Worm (Caenorhabditis elegans) whole organism, L2 larva: ENCODE data around the gene plc-3.

ENCODE experiments used
- C34F6.9 ChIP-seq: fragments of 150-350 bp; optimal IDR thresholded peaks from 2 replicates; lab custom pipeline; 2014; ENCODE audit warnings: missing biosample characterization, missing genetic modification characterization
- F13H6.1 ChIP-seq: sonication (generic microtip); optimal IDR thresholded peaks from 2 replicates; lab custom pipeline; 2016; ENCODE audit warnings: missing genetic modification characterization, missing compliant biosample characterization
- R02D3.7 ChIP-seq: fragments of 150-350 bp; optimal IDR thresholded peaks from 2 replicates; lab custom pipeline; 2014; ENCODE audit warnings: missing biosample characterization, missing genetic modification characterization
- Y55F3AM.14 ChIP-seq: fragments of 200-800 bp; sonication (Bioruptor generic); optimal IDR thresholded peaks from 2 replicates; lab custom pipeline; 2018; ENCODE audit warnings: mild to moderate bottlenecking, missing genetic modification characterization, missing compliant biosample characterization
- ZK546.5 ChIP-seq: sonication (generic microtip); optimal IDR thresholded peaks from 2 replicates; lab custom pipeline; 2017; ENCODE audit warnings: missing biosample characterization, missing genetic modification characterization
- blmp-1 ChIP-seq: sonication (generic microtip); optimal IDR thresholded peaks from 2 replicates; lab custom pipeline; 2017; ENCODE audit warnings: missing genetic modification characterization, mild to moderate bottlenecking, missing compliant biosample characterization, antibody characterized with exemption, moderate library complexity; ENCODE audit not compliant: insufficient read depth
- ceh-16 ChIP-seq: fragments of 150-350 bp; optimal IDR thresholded peaks from 2 replicates; lab custom pipeline; 2014; ENCODE audit warnings: missing biosample characterization, missing genetic modification characterization
- ceh-82 ChIP-seq: fragments of 150-350 bp; optimal IDR thresholded peaks from 2 replicates; lab custom pipeline; 2014; ENCODE audit warnings: missing biosample characterization, missing genetic modification characterization
- crh-2 ChIP-seq: sonication (generic microtip); optimal IDR thresholded peaks from 2 replicates; lab custom pipeline; 2017; ENCODE audit warnings: missing biosample characterization, missing genetic modification characterization
- dmd-4 ChIP-seq: sonication (generic microtip); optimal IDR thresholded peaks from 2 replicates; lab custom pipeline; 2017; ENCODE audit warnings: missing biosample characterization, missing genetic modification characterization
- elt-1 ChIP-seq: fragments of 150-350 bp; optimal IDR thresholded peaks from 2 replicates; lab custom pipeline; 2014; ENCODE audit warnings: missing biosample characterization, missing genetic modification characterization
- elt-3 ChIP-seq: sonication (generic microtip); optimal IDR thresholded peaks from 2 replicates; lab custom pipeline; 2017; ENCODE audit warnings: missing biosample characterization, missing genetic modification characterization
- fos-1 ChIP-seq: fragments of 150-350 bp; optimal IDR thresholded peaks from 2 replicates; lab custom pipeline; 2014; ENCODE audit warnings: missing biosample characterization, missing genetic modification characterization
- gmeb-1 ChIP-seq: fragments of 150-350 bp; optimal IDR thresholded peaks from 2 replicates; lab custom pipeline; 2014; ENCODE audit warnings: missing biosample characterization, missing genetic modification characterization
- lin-11 ChIP-seq: fragments of 150-350 bp; sonication (generic microtip); optimal IDR thresholded peaks from 2 replicates; lab custom pipeline; 2014; ENCODE audit warnings: missing biosample characterization, missing genetic modification characterization, inconsistent platforms, mixed read lengths
- lin-13 ChIP-seq: fragments of 150-350 bp; optimal IDR thresholded peaks from 2 replicates; lab custom pipeline; 2014; ENCODE audit warnings: missing biosample characterization, missing genetic modification reagents, missing genetic modification characterization
- lsy-2 ChIP-seq, 2 experiments: fragments of 150-350 bp in 1 of 2; sonication (generic microtip) in 1 of 2; optimal IDR thresholded peaks; 2 replicates each; lab custom pipeline; 2014 to 2017; ENCODE audit warnings: missing biosample characterization in 2 of 2, missing genetic modification characterization in 2 of 2
- mab-5 ChIP-seq: fragments of 150-350 bp; optimal IDR thresholded peaks from 2 replicates; lab custom pipeline; 2014; ENCODE audit warnings: missing biosample characterization, missing genetic modification characterization
- mdl-1 ChIP-seq, 2 experiments: fragments of 150-350 bp in 1 of 2; sonication (generic microtip) in 1 of 2; optimal IDR thresholded peaks; 2 replicates each; lab custom pipeline; 2017; ENCODE audit warnings: missing biosample characterization in 2 of 2, missing genetic modification characterization in 2 of 2
- nhr-10 ChIP-seq: sonication (generic microtip); optimal IDR thresholded peaks from 2 replicates; lab custom pipeline; 2017; ENCODE audit warnings: missing biosample characterization, missing genetic modification characterization
- nhr-11 ChIP-seq: fragments of 150-350 bp; optimal IDR thresholded peaks from 2 replicates; lab custom pipeline; 2014; ENCODE audit warnings: missing biosample characterization, missing genetic modification characterization
- nhr-12 ChIP-seq: fragments of 150-350 bp; optimal IDR thresholded peaks from 2 replicates; lab custom pipeline; 2014; ENCODE audit warnings: missing biosample characterization, missing genetic modification characterization
- nhr-129 ChIP-seq: fragments of 150-350 bp; optimal IDR thresholded peaks from 2 replicates; lab custom pipeline; 2014; ENCODE audit warnings: missing biosample characterization, missing genetic modification characterization
- nhr-21 ChIP-seq: fragments of 150-350 bp; optimal IDR thresholded peaks from 2 replicates; lab custom pipeline; 2014; ENCODE audit warnings: missing biosample characterization, missing genetic modification characterization
- nhr-23 ChIP-seq: fragments of 150-350 bp; optimal IDR thresholded peaks from 2 replicates; lab custom pipeline; 2014; ENCODE audit warnings: missing biosample characterization, missing genetic modification reagents, missing genetic modification characterization
- nhr-25 ChIP-seq: fragments of 150-350 bp; sonication (generic microtip); optimal IDR thresholded peaks from 3 replicates; lab custom pipeline; 2014; ENCODE audit warnings: missing biosample characterization, missing genetic modification characterization
- nhr-77 ChIP-seq: fragments of 150-350 bp; optimal IDR thresholded peaks from 2 replicates; lab custom pipeline; 2014; ENCODE audit warnings: missing biosample characterization, missing genetic modification characterization
- peb-1 ChIP-seq: fragments of 150-350 bp; optimal IDR thresholded peaks from 2 replicates; lab custom pipeline; 2014; ENCODE audit warnings: missing biosample characterization, missing genetic modification characterization
- sem-4 ChIP-seq: fragments of 150-350 bp; optimal IDR thresholded peaks from 2 replicates; lab custom pipeline; 2014; ENCODE audit warnings: missing biosample characterization, missing genetic modification reagents, missing genetic modification characterization
- sma-3 ChIP-seq: sonication (generic microtip); optimal IDR thresholded peaks from 2 replicates; lab custom pipeline; 2016; ENCODE audit warnings: missing genetic modification reagents, missing genetic modification characterization, missing compliant biosample characterization
- sma-9 ChIP-seq, 2 experiments: fragments of 150-350 bp in 1 of 2; sonication (generic microtip) in 1 of 2; optimal IDR thresholded peaks; 2 replicates each; lab custom pipeline; 2014 to 2016; ENCODE audit warnings: missing genetic modification characterization in 2 of 2, mild to moderate bottlenecking in 1 of 2, missing biosample characterization in 1 of 2, missing compliant biosample characterization in 1 of 2, missing genetic modification reagents in 1 of 2, moderate library complexity in 1 of 2
- snpc-4 ChIP-seq: fragments of 150-350 bp; optimal IDR thresholded peaks from 2 replicates; lab custom pipeline; 2014; ENCODE audit warnings: missing biosample characterization, missing genetic modification characterization
- unc-55 ChIP-seq: fragments of 150-350 bp; sonication (generic microtip); optimal IDR thresholded peaks from 3 replicates; lab custom pipeline; 2014; ENCODE audit warnings: missing biosample characterization, missing genetic modification reagents, missing genetic modification characterization
- unc-62 ChIP-seq: fragments of 150-350 bp; optimal IDR thresholded peaks from 2 replicates; lab custom pipeline; 2014; ENCODE audit warnings: missing biosample characterization, missing genetic modification reagents, missing genetic modification characterization
- zag-1 ChIP-seq: fragments of 150-350 bp; optimal IDR thresholded peaks from 2 replicates; lab custom pipeline; 2014; ENCODE audit warnings: missing biosample characterization, missing genetic modification characterization
- ztf-11 ChIP-seq: sonication (generic microtip); optimal IDR thresholded peaks from 2 replicates; lab custom pipeline; 2017; ENCODE audit warnings: missing biosample characterization, missing genetic modification characterization
- ztf-4 ChIP-seq: fragments of 150-350 bp; optimal IDR thresholded peaks from 2 replicates; lab custom pipeline; 2014; ENCODE audit warnings: missing biosample characterization, missing genetic modification characterization

plc-3 gene

DNA sequence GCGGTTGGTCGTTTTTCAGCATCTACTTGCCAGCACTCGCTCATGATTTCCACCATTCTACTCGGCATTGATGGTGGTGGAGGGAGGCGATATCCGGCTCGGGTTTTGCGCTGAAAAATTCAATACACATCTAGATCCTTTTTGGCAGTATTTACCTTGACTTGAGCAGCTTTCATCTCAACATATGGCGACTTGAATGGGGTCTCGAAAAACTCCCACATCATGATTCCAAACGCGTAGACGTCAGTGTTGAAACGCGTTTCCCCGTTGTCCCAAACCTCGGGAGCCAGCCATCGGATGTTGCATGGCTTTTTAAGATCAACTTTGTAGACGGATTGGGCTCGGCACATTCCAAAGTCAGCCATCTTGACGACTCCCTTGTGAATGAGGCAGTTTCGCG, 24.2 kb upstream of the plc-3 start:
- no peak for TF ChIP-seq unc-62
- no peak for TF ChIP-seq fos-1 (tag; lab: Kevin White, UChicago)
- no peak for TF ChIP-seq elt-3 (tag; lab: Kevin White, UChicago)
- TF ChIP-seq C34F6.9 (tag; lab: Kevin White, UChicago): no peak
- no peak for TF ChIP-seq nhr-10
- no peak for TF ChIP-seq nhr-129 (tag; lab: Kevin White, UChicago)
- TF ChIP-seq ceh-16 (tag; lab: Kevin White, UChicago): no peak
- no peak for TF ChIP-seq gmeb-1 (tag; lab: Kevin White, UChicago)
- no peak for TF ChIP-seq blmp-1
- no peak for TF ChIP-seq peb-1 (tag; lab: Kevin White, UChicago)
- no peak for TF ChIP-seq ZK546.5 (tag; lab: Kevin White, UChicago)
- TF ChIP-seq ztf-4 (tag; lab: Kevin White, UChicago): no peak
- no peak for TF ChIP-seq mdl-1 (tag; optimal IDR thresholded peaks at IDR 0.05; lab: Kevin White, UChicago)

DNA sequence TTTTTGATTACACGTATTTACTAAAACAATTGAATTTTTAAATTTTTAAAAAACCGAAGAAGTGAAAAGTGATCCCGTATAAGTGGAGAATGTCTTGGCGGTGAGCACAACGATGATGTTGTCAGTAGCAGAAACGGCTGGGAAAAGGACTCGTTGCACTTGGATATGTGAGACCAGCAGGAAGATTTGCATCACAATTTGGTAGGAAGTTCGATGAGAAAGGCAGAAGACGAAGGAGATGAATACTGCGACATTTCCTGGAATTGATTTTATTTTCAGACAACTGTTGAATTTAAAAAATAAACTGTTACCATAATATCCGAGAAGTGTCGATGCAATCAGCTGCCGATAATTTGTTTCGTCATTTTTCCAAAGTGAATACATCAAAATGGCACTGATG, 22.8 kb upstream of the plc-3 start, which contains the start of gene R05H5.4:
TSS of gene R05H5.4 (minus strand) at position 101 of the 400 bp plus-strand sequence.
- no peak for TF ChIP-seq elt-3 (tag; lab: Kevin White, UChicago)

DNA sequence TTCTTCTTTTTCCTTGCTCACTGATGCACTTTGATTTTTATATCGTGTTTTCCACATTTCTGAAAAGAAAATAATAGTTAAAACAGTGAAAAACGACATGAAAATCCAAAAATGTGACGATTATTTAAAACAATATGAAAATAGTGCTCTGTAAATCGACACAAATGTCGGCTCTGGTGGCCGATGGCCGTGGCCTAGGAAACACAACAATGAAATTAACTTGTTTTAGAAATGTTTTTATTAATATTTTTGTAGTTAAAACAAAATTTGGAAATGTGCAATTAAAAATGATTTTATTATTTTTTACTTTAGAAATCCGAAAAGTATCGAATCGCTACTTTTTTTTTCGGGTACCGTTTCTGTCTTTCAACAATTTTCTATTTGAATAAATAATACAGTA, 21.9 kb upstream of the plc-3 start, which contains the start of gene arv-1:
TSS of gene arv-1 (minus strand) at position 65 of the 400 bp plus-strand sequence.
- TF ChIP-seq snpc-4 (no peak), ceh-82 (tag; lab: Kevin White, UChicago) (no peak), ceh-16 (tag; lab: Kevin White, UChicago) (no peak), nhr-129 (tag; lab: Kevin White, UChicago) (no peak), nhr-12 (tag; lab: Kevin White, UChicago) (no peak), blmp-1 (no peak), nhr-25 (tag; lab: Kevin White, UChicago) (peak; percentile 23), crh-2 (tag; lab: Kevin White, UChicago) (peak; percentile 56), zag-1 (tag; lab: Kevin White, UChicago) (no peak), nhr-11 (tag; lab: Kevin White, UChicago) (no peak), ztf-4 (tag; lab: Kevin White, UChicago) (peak; percentile 14), lin-13 (GFP tag; lab: Kevin White, UChicago) (peak; percentile 31), ztf-11 (no peak), nhr-21 (tag; lab: Kevin White, UChicago) (peak; percentile 27), ZK546.5 (tag; lab: Kevin White, UChicago) (no peak), Y55F3AM.14 (GFP tag; lab: Kevin White, UChicago) (no peak), gmeb-1 (tag; lab: Kevin White, UChicago) (peak; percentile 66), F13H6.1 (tag; lab: Kevin White, UChicago) (peak; percentile 33), R02D3.7 (peak; percentile 79), mab-5 (tag; lab: Kevin White, UChicago) (no peak), dmd-4 (no peak), lsy-2 (tag; optimal IDR thresholded peaks at IDR 0.05; lab: Kevin White, UChicago) (peak; percentile 33 to 88), unc-55 (GFP tag; lab: Kevin White, UChicago) (peak; percentile 64), nhr-77 (tag; lab: Kevin White, UChicago) (no peak), sma-9 (GFP tag; optimal IDR thresholded peaks at IDR 0.05; lab: Kevin White, UChicago) (peak; percentile 72), sma-9 (tag; optimal IDR thresholded peaks at IDR 0.05; lab: Kevin White, UChicago) (no peak), sma-3 (peak; percentile 70), nhr-23 (tag; lab: Kevin White, UChicago) (no peak), fos-1 (tag; lab: Kevin White, UChicago) (peak; percentile 16), elt-1 (tag; lab: Kevin White, UChicago) (no peak), C34F6.9 (tag; lab: Kevin White, UChicago) (peak; percentile 67), unc-62 (no peak)

DNA sequence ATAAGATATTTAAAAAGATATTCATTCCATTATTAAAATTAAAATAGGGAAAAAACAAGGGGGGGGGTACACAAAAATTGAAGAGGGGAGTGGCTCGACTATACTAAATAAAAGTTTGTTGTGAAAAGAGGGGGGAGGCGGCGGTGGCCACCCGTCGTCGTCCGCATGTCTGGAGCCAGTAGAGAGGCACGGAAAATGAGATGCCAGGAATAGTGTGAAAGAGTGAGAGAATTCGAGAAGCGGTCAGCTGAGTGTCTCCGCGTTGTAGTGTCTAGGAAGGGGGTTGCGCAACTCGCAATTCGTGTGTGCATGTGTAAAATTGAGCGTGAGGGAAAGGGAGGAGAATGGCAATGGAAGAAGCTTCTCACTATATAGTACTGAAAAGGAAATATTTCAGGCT, 20.4 kb upstream of the plc-3 start:
- TF ChIP-seq lsy-2 (tag; optimal IDR thresholded peaks at IDR 0.05; lab: Kevin White, UChicago) (peak in 1 of 2 experiments; percentile 32), F13H6.1 (tag; lab: Kevin White, UChicago) (peak; percentile 10), Y55F3AM.14 (GFP tag; lab: Kevin White, UChicago) (no peak), C34F6.9 (tag; lab: Kevin White, UChicago) (peak; percentile 36), gmeb-1 (tag; lab: Kevin White, UChicago) (no peak), unc-55 (GFP tag; lab: Kevin White, UChicago) (peak; percentile 68), elt-3 (tag; lab: Kevin White, UChicago) (no peak), nhr-129 (tag; lab: Kevin White, UChicago) (peak; percentile 18), ztf-4 (tag; lab: Kevin White, UChicago) (no peak), snpc-4 (no peak), ZK546.5 (tag; lab: Kevin White, UChicago) (no peak), sem-4 (no peak), lin-11 (tag; lab: Kevin White, UChicago) (peak; percentile 15)
